Worm (Caenorhabditis elegans) whole organism, mixed stage, embryonic: ENCODE results near the gene R08D7.5.

ENCODE experiments used
- ceh-39 ChIP-seq: fragments of 150-350 bp; optimal IDR thresholded peaks from 2 replicates; lab custom pipeline; 2014; ENCODE audit warnings: missing biosample characterization, missing genetic modification characterization
- nhr-237 ChIP-seq: fragments of 150-350 bp; optimal IDR thresholded peaks from 2 replicates; lab custom pipeline; 2014; ENCODE audit warnings: missing biosample characterization, missing genetic modification characterization
- nhr-28 ChIP-seq: fragments of 150-350 bp; optimal IDR thresholded peaks from 2 replicates; lab custom pipeline; 2014; ENCODE audit warnings: missing biosample characterization, missing genetic modification characterization
- pha-4 ChIP-seq: fragments of 150-350 bp; optimal IDR thresholded peaks from 2 replicates; lab custom pipeline; 2018; ENCODE audit warnings: missing biosample characterization, missing genetic modification reagents, missing genetic modification characterization
- snpc-4 ChIP-seq: fragments of 150-350 bp; optimal IDR thresholded peaks from 2 replicates; lab custom pipeline; 2014; ENCODE audit warnings: missing biosample characterization, missing genetic modification characterization

ce11 chrIII:8984960-8985359, 11.0 kb downstream of the R08D7.5 start:
- TF ChIP-seq nhr-237 (tag; lab: Kevin White, UChicago) = peak; percentile 6
- TF ChIP-seq snpc-4 (tag; lab: Kevin White, UChicago) = no peak
- TF ChIP-seq pha-4 (tag; lab: Kevin White, UChicago) = no peak
- TF ChIP-seq ceh-39 (tag; lab: Kevin White, UChicago) = no peak
- no peak for TF ChIP-seq nhr-28 (tag; lab: Kevin White, UChicago)
